Fruit fly (Drosophila melanogaster) whole organism, embryonic: ENCODE measurements around the gene CG43694.
A peak's percentile ranks its signal among the peaks of the same experiment; 100 is the strongest.

Experiments used
- Atf-2 ChIP-seq: fragments of 200-800 bp; sonication (Bioruptor generic); optimal IDR thresholded peaks from 2 replicates; lab custom pipeline; 2016; ENCODE audit warnings: missing biosample characterization, missing genetic modification characterization
- CG10462 ChIP-seq: fragments of 200-800 bp; sonication (Bioruptor generic); optimal IDR thresholded peaks from 2 replicates; lab custom pipeline; 2016; ENCODE audit warnings: missing biosample characterization, missing genetic modification characterization
- CG13296 ChIP-seq: fragments of 200-800 bp; sonication (Bioruptor generic); optimal IDR thresholded peaks from 3 replicates; lab custom pipeline; 2018; ENCODE audit warnings: missing biosample characterization, mild to moderate bottlenecking, missing genetic modification characterization
- CG17359 ChIP-seq: fragments of 200-800 bp; sonication (Bioruptor generic); optimal IDR thresholded peaks from 3 replicates; lab custom pipeline; 2018; ENCODE audit warnings: missing biosample characterization, mild to moderate bottlenecking, missing genetic modification characterization, moderate library complexity
- CG17612 ChIP-seq: fragments of 200-800 bp; sonication (Bioruptor generic); IDR thresholded peaks from 2 replicates; pipeline ENCODE4 v1.3.6; 2022; ENCODE audit warnings: missing biosample characterization, missing genetic modification characterization
- CG18599 ChIP-seq: fragments of 200-800 bp; sonication (Bioruptor generic); optimal IDR thresholded peaks from 3 replicates; lab custom pipeline; 2017; ENCODE audit warnings: missing biosample characterization, missing genetic modification characterization, mild to moderate bottlenecking, moderate library complexity, missing genetic modification reagents
- CG2202 ChIP-seq: fragments of 200-800 bp; sonication (Bioruptor generic); optimal IDR thresholded peaks from 2 replicates; lab custom pipeline; 2018; ENCODE audit warnings: missing biosample characterization, mild to moderate bottlenecking, missing genetic modification characterization
- CG2678 ChIP-seq: fragments of 200-800 bp; sonication (Bioruptor generic); optimal IDR thresholded peaks from 3 replicates; lab custom pipeline; 2019; ENCODE audit warnings: missing biosample characterization, mild to moderate bottlenecking, missing genetic modification characterization, moderate library complexity
- CoRest ChIP-seq: fragments of 200-800 bp; sonication (Bioruptor generic); optimal IDR thresholded peaks from 3 replicates; lab custom pipeline; 2018; ENCODE audit warnings: missing biosample characterization, mild to moderate bottlenecking, missing genetic modification characterization, moderate library complexity
- Deaf1 ChIP-seq: fragments of 200-800 bp; optimal IDR thresholded peaks from 3 replicates; lab custom pipeline; 2019; ENCODE audit warnings: missing biosample characterization, mild to moderate bottlenecking, missing genetic modification characterization, moderate library complexity
- Dip3 ChIP-seq: fragments of 200-800 bp; sonication (Bioruptor generic); optimal IDR thresholded peaks from 3 replicates; lab custom pipeline; 2016; ENCODE audit warnings: missing biosample characterization, missing genetic modification characterization
- Drgx ChIP-seq: fragments of 200-800 bp; sonication (Bioruptor generic); IDR thresholded peaks from 2 replicates; pipeline ENCODE4 v1.3.6; 2022; ENCODE audit warnings: missing biosample characterization, missing genetic modification characterization
- Eip74EF ChIP-seq, 2 experiments: fragments of 200-800 bp in 1 of 2; fragments of >200 bp in 1 of 2; sonication (Bioruptor generic) in 1 of 2; optimal IDR thresholded peaks; 2 replicates each; lab custom pipeline; 2017 to 2019; ENCODE audit warnings: missing biosample characterization in 2 of 2, missing genetic modification characterization in 2 of 2, mild to moderate bottlenecking in 1 of 2, moderate library complexity in 1 of 2
- NK7.1 ChIP-seq: fragments of 200-800 bp; sonication (Bioruptor generic); optimal IDR thresholded peaks from 3 replicates; lab custom pipeline; 2016; ENCODE audit warnings: missing biosample characterization, missing genetic modification characterization
- Neu2 ChIP-seq: fragments of 200-800 bp; sonication (Bioruptor generic); optimal IDR thresholded peaks from 3 replicates; lab custom pipeline; 2016; ENCODE audit warnings: missing biosample characterization, missing genetic modification characterization, borderline replicate concordance
- Oli ChIP-seq: fragments of 200-800 bp; sonication (Bioruptor generic); optimal IDR thresholded peaks from 2 replicates; lab custom pipeline; 2018; ENCODE audit warnings: missing biosample characterization, mild to moderate bottlenecking, missing genetic modification characterization, moderate library complexity
- Optix ChIP-seq: fragments of 200-800 bp; sonication (Bioruptor generic); IDR thresholded peaks from 3 replicates; pipeline ENCODE4 v1.3.6; 2022; ENCODE audit warnings: missing biosample characterization, missing genetic modification characterization
- Ptx1 ChIP-seq: fragments of 200-800 bp; sonication (Bioruptor generic); IDR thresholded peaks from 2 replicates; pipeline ENCODE4 v1.3.6; 2022; ENCODE audit warnings: missing biosample characterization, missing genetic modification characterization
- Sox102F ChIP-seq: fragments of 200-800 bp; sonication (Bioruptor generic); optimal IDR thresholded peaks from 2 replicates; lab custom pipeline; 2018; ENCODE audit warnings: missing biosample characterization, mild to moderate bottlenecking, missing genetic modification characterization, moderate library complexity
- Stat92E ChIP-seq, 3 experiments: fragments of >200 bp in 2 of 3; fragments of 200-800 bp in 1 of 3; sonication (Bioruptor generic) in 1 of 3; optimal IDR thresholded peaks; 2 replicates each; lab custom pipeline; 2017 to 2019; ENCODE audit warnings: missing biosample characterization in 3 of 3, missing genetic modification characterization in 3 of 3, mild to moderate bottlenecking in 1 of 3, moderate library complexity in 1 of 3
- Taf1 ChIP-seq: fragments of 200-800 bp; sonication (Bioruptor generic); IDR thresholded peaks from 2 replicates; pipeline ENCODE4 v1.3.6; 2022; ENCODE audit warnings: missing biosample characterization, missing genetic modification characterization
- cad ChIP-seq: fragments of >200 bp; optimal IDR thresholded peaks from 2 replicates; lab custom pipeline; 2017; ENCODE audit warnings: missing biosample characterization, missing genetic modification characterization
- da ChIP-seq: fragments of 200-800 bp; sonication (Bioruptor generic); optimal IDR thresholded peaks from 2 replicates; lab custom pipeline; 2016; ENCODE audit warnings: missing biosample characterization, missing genetic modification characterization
- dati ChIP-seq: fragments of 200-800 bp; sonication (Bioruptor generic); IDR thresholded peaks from 2 replicates; pipeline ENCODE4 v1.3.6; 2022; ENCODE audit warnings: missing biosample characterization, missing genetic modification characterization
- dmrt11E ChIP-seq: fragments of 200-800 bp; sonication (Bioruptor generic); optimal IDR thresholded peaks from 3 replicates; lab custom pipeline; 2018; ENCODE audit warnings: missing biosample characterization, mild to moderate bottlenecking, missing genetic modification characterization, moderate library complexity
- ewg ChIP-seq: fragments of 200-800 bp; sonication (Bioruptor generic); optimal IDR thresholded peaks from 3 replicates; lab custom pipeline; 2017; ENCODE audit warnings: mild to moderate bottlenecking, missing biosample characterization, missing genetic modification reagents, missing genetic modification characterization
- ham ChIP-seq: fragments of 200-800 bp; sonication (Bioruptor generic); IDR thresholded peaks from 2 replicates; pipeline ENCODE4 v1.3.6; 2022; ENCODE audit warnings: missing biosample characterization, missing genetic modification characterization
- hth ChIP-seq: fragments of >200 bp; optimal IDR thresholded peaks from 2 replicates; lab custom pipeline; 2017; ENCODE audit warnings: inconsistent platforms
- jigr1 ChIP-seq: fragments of 200-800 bp; sonication (Bioruptor generic); IDR thresholded peaks from 3 replicates; pipeline ENCODE4 v1.3.6; 2022; ENCODE audit warnings: missing biosample characterization, missing genetic modification characterization
- nau ChIP-seq: fragments of 200-800 bp; sonication (Bioruptor generic); optimal IDR thresholded peaks from 3 replicates; lab custom pipeline; 2017; ENCODE audit warnings: missing biosample characterization, mild to moderate bottlenecking, missing genetic modification characterization, missing genetic modification reagents
- pfk ChIP-seq: fragments of 200-800 bp; sonication (Bioruptor generic); optimal IDR thresholded peaks from 2 replicates; lab custom pipeline; 2018; ENCODE audit warnings: missing biosample characterization, mild to moderate bottlenecking, missing genetic modification characterization, moderate library complexity
- psq ChIP-seq: fragments of 200-800 bp; sonication (Bioruptor generic); optimal IDR thresholded peaks from 2 replicates; lab custom pipeline; 2017; ENCODE audit warnings: missing biosample characterization, missing genetic modification characterization
- ttk ChIP-seq: fragments of 200-800 bp; sonication (Bioruptor generic); IDR thresholded peaks from 2 replicates; pipeline ENCODE4 v2.1.2; 2022; ENCODE audit warnings: missing biosample characterization, missing genetic modification characterization

Gene CG43694

dm6 chr3R:23417650-23418049 lies 8.2 kb downstream of the CG43694 start:
- TF ChIP-seq Dip3 (GFP tag; lab: Kevin White, UChicago) (no peak), Optix (GFP tag; lab: Robert Waterston, UW) (no peak), Drgx (GFP tag; lab: Robert Waterston, UW) (0 out of 2 replicates have a peak, but pooled peaks have one; percentile 34), ttk (GFP tag; lab: Robert Waterston, UW) (no peak), CG17612 (GFP tag; lab: Robert Waterston, UW) (no peak)

- TF ChIP-seq CG2678 (tag; lab: Kevin White, UChicago), result no peak
- peak; percentile 57 for TF ChIP-seq Drgx (GFP tag; lab: Robert Waterston, UW)
- TF ChIP-seq, all 482 proteins: peak for 1
Observed at dm6 chr3R:23416579-23416978, 9.2 kb downstream of the CG43694 start.

DNA sequence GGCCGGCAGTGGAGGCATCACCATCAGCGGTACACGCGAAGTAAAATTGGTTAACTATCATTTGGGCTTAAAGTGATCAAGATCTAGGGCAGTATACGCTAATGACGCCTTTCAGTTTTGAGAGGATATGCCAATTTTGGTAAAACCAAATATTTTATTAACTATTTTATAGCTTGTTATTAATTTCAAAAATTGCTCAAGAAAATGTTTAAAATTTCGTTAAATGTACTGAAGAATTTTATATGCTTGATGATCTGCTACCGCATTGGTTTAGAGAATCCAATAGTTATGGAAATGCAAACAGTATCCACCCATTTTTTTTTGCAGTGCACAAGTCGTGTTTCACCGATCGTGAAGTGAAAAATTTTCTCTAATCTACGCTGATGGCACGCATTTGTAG lies 17.9 kb downstream of the CG43694 start:
- TF ChIP-seq Oli (tag; lab: Kevin White, UChicago) (peak; percentile 18), CoRest (peak; percentile 2), NK7.1 (GFP tag; lab: Kevin White, UChicago) (no peak), dmrt11E (tag; lab: Kevin White, UChicago) (peak; percentile 7), Sox102F (GFP tag; lab: Kevin White, UChicago) (peak; percentile 34)

DNA sequence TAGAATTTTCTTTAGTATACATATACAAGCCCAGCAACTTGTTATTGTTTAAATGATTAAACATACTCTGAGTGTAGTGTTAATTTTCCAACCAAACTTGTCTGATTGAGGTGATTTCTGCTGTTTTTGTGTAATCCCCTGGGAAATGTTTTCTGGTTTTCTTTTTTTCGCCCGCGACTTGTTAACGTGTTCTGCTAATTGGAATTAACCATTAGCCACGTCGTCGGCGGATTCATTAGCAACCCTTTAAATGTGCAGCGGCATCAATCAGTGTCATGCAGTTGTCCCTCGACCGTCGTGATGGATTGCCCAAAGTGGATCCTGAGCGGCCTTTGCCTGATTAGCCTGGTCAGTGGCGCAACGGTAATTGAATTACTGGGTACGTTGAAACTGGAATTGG lies 20.6 kb downstream of the CG43694 start, which contains the start of gene Ir94e:
Gene Ir94e, plus strand, starts transcription at position 301 of the 400 bp plus-strand sequence.
- no peak for TF ChIP-seq Ptx1 (GFP tag; lab: Robert Waterston, UW)
- TF ChIP-seq ham, result no peak
- no peak for TF ChIP-seq psq
- no peak for TF ChIP-seq Stat92E (GFP tag; optimal IDR thresholded peaks at IDR 0.05; lab: Kevin White, UChicago)
- TF ChIP-seq CG10462 (GFP tag; lab: Kevin White, UChicago), result no peak
- TF ChIP-seq CG13296, result no peak
- no peak for TF ChIP-seq cad (GFP tag; lab: Kevin White, UChicago)
- TF ChIP-seq CG17359 (tag; lab: Kevin White, UChicago), result no peak

DNA sequence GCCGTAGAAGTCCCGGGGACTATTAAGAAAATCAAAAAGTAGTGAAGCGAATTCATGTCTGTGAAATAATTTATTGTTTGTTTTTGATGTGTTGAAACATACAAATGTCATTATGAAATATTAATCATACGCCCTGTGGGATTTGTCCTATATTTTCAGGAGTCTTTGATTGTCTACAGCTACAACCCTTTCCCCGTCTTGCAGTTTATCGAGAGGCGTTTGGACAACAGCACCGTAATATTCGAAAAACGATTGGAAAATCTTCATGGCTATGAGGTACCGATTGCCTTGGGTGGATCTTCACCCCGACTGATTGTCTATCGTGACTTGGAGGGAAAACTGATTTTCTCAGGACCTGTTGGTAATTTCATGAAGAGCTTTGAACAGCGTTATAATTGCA lies 22.2 kb downstream of the CG43694 start, which contains the start of gene CG17380:
Gene CG17380, minus strand, starts transcription at position 101 of the 400 bp plus-strand sequence.
- TF ChIP-seq da (no peak), Sox102F (GFP tag; lab: Kevin White, UChicago) (no peak), Eip74EF (GFP tag; optimal IDR thresholded peaks at IDR 0.05; lab: Kevin White, UChicago) (no peak), Deaf1 (no peak), Atf-2 (GFP tag; lab: Kevin White, UChicago) (no peak), dati (GFP tag; lab: Robert Waterston, UW) (no peak), CG2202 (tag; lab: Kevin White, UChicago) (no peak), jigr1 (GFP tag; lab: Robert Waterston, UW) (no peak), ewg (GFP tag; lab: Kevin White, UChicago) (no peak), hth (lab: Kevin White, UChicago) (no peak), CG13296 (no peak), CG18599 (no peak), Neu2 (no peak), nau (no peak), pfk (GFP tag; lab: Kevin White, UChicago) (no peak), Taf1 (no peak)
